Worm (Caenorhabditis elegans) whole organism, L2 larva: ENCODE measurements around the gene F22E5.23.

ENCODE experiments used
- alr-1 ChIP-seq: fragments of 150-350 bp; optimal IDR thresholded peaks from 2 replicates; lab custom pipeline; 2014; ENCODE audit warnings: missing biosample characterization, missing genetic modification characterization
- ama-1 ChIP-seq: fragments of 150-350 bp; optimal IDR thresholded peaks from 2 replicates; lab custom pipeline; 2018; ENCODE audit warnings: inconsistent platforms
- ceh-82 ChIP-seq: fragments of 150-350 bp; optimal IDR thresholded peaks from 2 replicates; lab custom pipeline; 2014; ENCODE audit warnings: missing biosample characterization, missing genetic modification characterization
- fos-1 ChIP-seq: fragments of 150-350 bp; optimal IDR thresholded peaks from 2 replicates; lab custom pipeline; 2014; ENCODE audit warnings: missing biosample characterization, missing genetic modification characterization
- gmeb-1 ChIP-seq: fragments of 150-350 bp; optimal IDR thresholded peaks from 2 replicates; lab custom pipeline; 2014; ENCODE audit warnings: missing biosample characterization, missing genetic modification characterization
- lin-13 ChIP-seq: fragments of 150-350 bp; optimal IDR thresholded peaks from 2 replicates; lab custom pipeline; 2014; ENCODE audit warnings: missing biosample characterization, missing genetic modification reagents, missing genetic modification characterization
- unc-39 ChIP-seq: fragments of 150-350 bp; optimal IDR thresholded peaks from 2 replicates; lab custom pipeline; 2014; ENCODE audit warnings: missing biosample characterization, missing genetic modification characterization
- unc-62 ChIP-seq: fragments of 150-350 bp; optimal IDR thresholded peaks from 2 replicates; lab custom pipeline; 2014; ENCODE audit warnings: missing biosample characterization, missing genetic modification reagents, missing genetic modification characterization
- ztf-11 ChIP-seq: sonication (generic microtip); optimal IDR thresholded peaks from 2 replicates; lab custom pipeline; 2017; ENCODE audit warnings: missing biosample characterization, missing genetic modification characterization

DNA sequence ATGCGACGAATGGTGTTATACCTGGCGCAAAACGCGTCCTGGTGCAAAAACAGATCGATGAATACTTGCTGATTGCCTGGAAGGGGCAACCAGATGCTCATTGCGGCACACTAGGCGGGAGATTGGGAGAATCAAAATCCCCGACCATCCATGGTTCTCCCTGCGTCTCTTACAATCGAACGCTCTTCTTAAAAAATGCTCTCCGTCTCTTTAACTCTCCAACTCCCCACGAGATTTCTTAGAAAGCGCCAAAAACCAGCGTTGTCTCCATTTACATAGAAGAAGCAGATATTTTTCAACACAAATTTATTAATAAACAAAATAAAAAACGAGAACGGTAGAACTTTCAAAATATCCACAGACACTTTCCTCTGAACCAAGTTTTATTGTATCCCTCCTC is 40.0 kb downstream of the F22E5.23 start, which contains the start of gene F34D6.1:
- no peak for TF ChIP-seq gmeb-1
- TF ChIP-seq unc-62: no peak
- TF ChIP-seq alr-1 (tag; lab: Kevin White, UChicago): no peak
- no peak for TF ChIP-seq ama-1 (lab: Kevin White, UChicago)
- TF ChIP-seq fos-1: no peak
- TF ChIP-seq ztf-11: no peak
- no peak for TF ChIP-seq unc-39 (tag; lab: Kevin White, UChicago)
- TF ChIP-seq ceh-82 (tag; lab: Kevin White, UChicago): no peak
- TF ChIP-seq lin-13 (GFP tag; lab: Kevin White, UChicago): no peak
